Worm (Caenorhabditis elegans) whole organism, L4 larva: ENCODE data around the gene Y43F8B.17.

Experiments used
- F26F4.8 ChIP-seq: fragments of 200-800 bp; sonication (Bioruptor generic); conservative IDR thresholded peaks from 2 replicates; pipeline ENCODE4 v1.3.6; 2022; ENCODE audit warnings: missing genetic modification characterization, missing compliant biosample characterization
- F49E8.2 ChIP-seq: sonication (generic microtip); optimal IDR thresholded peaks from 2 replicates; lab custom pipeline; 2016; ENCODE audit warnings: missing compliant biosample characterization, mild to moderate bottlenecking, missing genetic modification characterization, borderline replicate concordance
- T20F7.1 ChIP-seq: fragments of 200-800 bp; sonication (Bioruptor generic); optimal IDR thresholded peaks from 2 replicates; lab custom pipeline; 2018; ENCODE audit warnings: mild to moderate bottlenecking, missing genetic modification characterization, missing compliant biosample characterization
- T26A8.4 ChIP-seq: fragments of 200-800 bp; sonication (Bioruptor generic); IDR thresholded peaks from 2 replicates; pipeline ENCODE4 v1.3.6; 2022; ENCODE audit warnings: missing genetic modification characterization, missing compliant biosample characterization
- Y105C5A.15 ChIP-seq: fragments of 200-800 bp; sonication (Bioruptor generic); IDR thresholded peaks from 2 replicates; pipeline ENCODE4 v1.3.6; 2022; ENCODE audit warnings: missing genetic modification characterization, missing compliant biosample characterization
- Y48G9A.11 ChIP-seq: fragments of 200-800 bp; sonication (Bioruptor generic); IDR thresholded peaks from 2 replicates; pipeline ENCODE4 v1.3.6; 2022; ENCODE audit warnings: missing genetic modification reagents, missing genetic modification characterization, missing compliant biosample characterization
- Y5F2A.4 ChIP-seq: fragments of 200-800 bp; sonication (Bioruptor generic); optimal IDR thresholded peaks from 2 replicates; lab custom pipeline; 2018; ENCODE audit warnings: mild to moderate bottlenecking, missing genetic modification characterization, missing compliant biosample characterization
- Y75B8A.6 ChIP-seq: fragments of 200-800 bp; sonication (Bioruptor generic); IDR thresholded peaks from 2 replicates; pipeline ENCODE4 v1.3.6; 2022; ENCODE audit warnings: missing genetic modification reagents, missing genetic modification characterization, missing compliant biosample characterization
- ZK337.2 ChIP-seq: fragments of 200-800 bp; sonication (Bioruptor generic); IDR thresholded peaks from 2 replicates; pipeline ENCODE4 v1.3.6; 2022; ENCODE audit warnings: missing genetic modification reagents, missing genetic modification characterization, missing compliant biosample characterization
- ZK546.5 ChIP-seq, 2 experiments: sonication (generic microtip); optimal IDR thresholded peaks; 2 replicates each; lab custom pipeline; 2017; ENCODE audit warnings: missing biosample characterization in 2 of 2, missing genetic modification characterization in 2 of 2
- aha-1 ChIP-seq: fragments of 150-350 bp; peaks from one replicate; lab custom pipeline; 2014; ENCODE audit warnings: missing biosample characterization, missing genetic modification characterization
- ama-1 ChIP-seq: fragments of 150-350 bp; optimal IDR thresholded peaks from 2 replicates; lab custom pipeline; 2014; ENCODE audit warnings: inconsistent platforms, mixed read lengths
- arid-1 ChIP-seq: fragments of 200-800 bp; sonication (Bioruptor generic); conservative IDR thresholded peaks from 2 replicates; pipeline ENCODE4 v1.3.6; 2022; ENCODE audit warnings: missing genetic modification reagents, missing genetic modification characterization, missing compliant biosample characterization
- ceh-20 ChIP-seq: fragments of 200-800 bp; sonication (Bioruptor generic); IDR thresholded peaks from 2 replicates; pipeline ENCODE4 v1.3.6; 2022; ENCODE audit warnings: missing genetic modification reagents, missing genetic modification characterization, missing compliant biosample characterization
- ceh-32 ChIP-seq: sonication (generic microtip); optimal IDR thresholded peaks from 2 replicates; lab custom pipeline; 2016; ENCODE audit warnings: mild to moderate bottlenecking, missing genetic modification characterization, missing compliant biosample characterization; ENCODE audit not compliant: poor library complexity
- ctbp-1 ChIP-seq: fragments of 200-800 bp; sonication (Bioruptor generic); IDR thresholded peaks from 2 replicates; pipeline ENCODE4 v1.3.6; 2022; ENCODE audit warnings: missing genetic modification reagents, missing genetic modification characterization, missing compliant biosample characterization
- daf-12 ChIP-seq: fragments of 150-350 bp; optimal IDR thresholded peaks from 2 replicates; lab custom pipeline; 2014; ENCODE audit warnings: missing biosample characterization, missing genetic modification reagents, missing genetic modification characterization
- daf-16 ChIP-seq, 3 experiments: sonication (generic microtip); optimal IDR thresholded peaks; 2 replicates each; lab custom pipeline; 2016 to 2017; ENCODE audit warnings: missing genetic modification characterization in 3 of 3, missing genetic modification reagents in 3 of 3, mild to moderate bottlenecking in 2 of 3, missing compliant biosample characterization in 2 of 3, missing biosample characterization in 1 of 3, moderate library complexity in 1 of 3
- dmd-8 ChIP-seq: fragments of 200-800 bp; sonication (Bioruptor generic); IDR thresholded peaks from 2 replicates; pipeline ENCODE4 v1.3.6; 2022; ENCODE audit warnings: missing genetic modification characterization, missing compliant biosample characterization
- duxl-1 ChIP-seq: sonication (generic microtip); optimal IDR thresholded peaks from 2 replicates; lab custom pipeline; 2016; ENCODE audit warnings: mild to moderate bottlenecking, missing genetic modification characterization, moderate library complexity, missing compliant biosample characterization; ENCODE audit not compliant: poor library complexity
- dve-1 ChIP-seq: sonication (generic microtip); optimal IDR thresholded peaks from 2 replicates; lab custom pipeline; 2017; ENCODE audit warnings: antibody characterized with exemption, mild to moderate bottlenecking, missing genetic modification characterization, missing compliant biosample characterization; ENCODE audit not compliant: insufficient read depth
- egl-27 ChIP-seq: sonication (generic microtip); optimal IDR thresholded peaks from 3 replicates; lab custom pipeline; 2017; ENCODE audit warnings: missing biosample characterization, missing genetic modification reagents, missing genetic modification characterization
- egl-43 ChIP-seq: fragments of 200-800 bp; sonication (Bioruptor generic); IDR thresholded peaks from 2 replicates; pipeline ENCODE4 v1.3.6; 2022; ENCODE audit warnings: missing genetic modification reagents, missing genetic modification characterization, missing compliant biosample characterization
- hif-1 ChIP-seq, 2 experiments: sonication (generic microtip); optimal IDR thresholded peaks; 2 replicates each; lab custom pipeline; 2016 to 2017; ENCODE audit warnings: missing compliant biosample characterization in 2 of 2, missing genetic modification characterization in 2 of 2, missing genetic modification reagents in 2 of 2, missing genotype in 2 of 2, mild to moderate bottlenecking in 1 of 2
- hlh-30 ChIP-seq: sonication (generic microtip); optimal IDR thresholded peaks from 2 replicates; lab custom pipeline; 2017; ENCODE audit warnings: antibody characterized with exemption, mild to moderate bottlenecking, missing genetic modification characterization, missing compliant biosample characterization; ENCODE audit not compliant: insufficient read depth
- lin-1 ChIP-seq: fragments of 200-800 bp; sonication (Bioruptor generic); IDR thresholded peaks from 2 replicates; pipeline ENCODE4 v1.3.6; 2022; ENCODE audit warnings: missing genetic modification reagents, missing genetic modification characterization, missing compliant biosample characterization
- lin-15B ChIP-seq: fragments of 150-350 bp; sonication (generic microtip); optimal IDR thresholded peaks from 3 replicates; lab custom pipeline; 2014; ENCODE audit warnings: missing biosample characterization, missing genetic modification characterization
- lin-29 ChIP-seq: fragments of 200-800 bp; sonication (Bioruptor generic); IDR thresholded peaks from 2 replicates; pipeline ENCODE4 v1.3.6; 2022; ENCODE audit warnings: missing genetic modification reagents, missing genetic modification characterization, missing compliant biosample characterization
- madf-9 ChIP-seq: fragments of 200-800 bp; sonication (Bioruptor generic); conservative IDR thresholded peaks from 2 replicates; pipeline ENCODE4 v1.3.6; 2022; ENCODE audit warnings: missing genetic modification reagents, missing genetic modification characterization, missing compliant biosample characterization
- mdl-1 ChIP-seq, 2 experiments: fragments of 150-350 bp in 1 of 2; sonication (generic microtip) in 1 of 2; optimal IDR thresholded peaks; 2 replicates each; lab custom pipeline; 2014 to 2017; ENCODE audit warnings: missing biosample characterization in 2 of 2, missing genetic modification characterization in 2 of 2
- mdt-29 ChIP-seq: fragments of 200-800 bp; sonication (Bioruptor generic); IDR thresholded peaks from 2 replicates; pipeline ENCODE4 v1.3.6; 2022; ENCODE audit warnings: missing genetic modification reagents, missing genetic modification characterization, missing compliant biosample characterization
- mep-1 ChIP-seq: fragments of 150-350 bp; sonication (generic microtip); optimal IDR thresholded peaks from 3 replicates; lab custom pipeline; 2014; ENCODE audit warnings: missing biosample characterization, missing genetic modification characterization
- mxl-3 ChIP-seq: fragments of 200-800 bp; sonication (Bioruptor generic); optimal IDR thresholded peaks from 2 replicates; lab custom pipeline; 2018; ENCODE audit warnings: mild to moderate bottlenecking, missing genetic modification characterization, missing compliant biosample characterization
- nhr-102 ChIP-seq: sonication (generic microtip); optimal IDR thresholded peaks from 2 replicates; lab custom pipeline; 2016; ENCODE audit warnings: mild to moderate bottlenecking, missing genetic modification characterization, moderate library complexity, missing compliant biosample characterization
- nhr-25 ChIP-seq: sonication (generic microtip); optimal IDR thresholded peaks from 2 replicates; lab custom pipeline; 2017; ENCODE audit warnings: missing genetic modification characterization, mild to moderate bottlenecking, missing compliant biosample characterization, antibody characterized with exemption, moderate library complexity, borderline replicate concordance; ENCODE audit not compliant: insufficient read depth
- nhr-41 ChIP-seq: fragments of 200-800 bp; sonication (Bioruptor generic); IDR thresholded peaks from 2 replicates; pipeline ENCODE4 v1.3.6; 2022; ENCODE audit warnings: missing genetic modification reagents, missing genetic modification characterization, missing compliant biosample characterization
- nhr-77 ChIP-seq: fragments of 150-350 bp; optimal IDR thresholded peaks from 2 replicates; lab custom pipeline; 2014; ENCODE audit warnings: missing biosample characterization, missing genetic modification characterization
- sdz-12 ChIP-seq: fragments of 200-800 bp; sonication (Bioruptor generic); optimal IDR thresholded peaks from 2 replicates; lab custom pipeline; 2018; ENCODE audit warnings: mild to moderate bottlenecking, missing genetic modification characterization, missing compliant biosample characterization
- snpc-1.2 ChIP-seq: fragments of 200-800 bp; sonication (Bioruptor generic); IDR thresholded peaks from 2 replicates; pipeline ENCODE4 v1.3.6; 2022; ENCODE audit warnings: missing genetic modification reagents, missing genetic modification characterization, missing compliant biosample characterization
- spr-3 ChIP-seq: fragments of 200-800 bp; sonication (Bioruptor generic); optimal IDR thresholded peaks from 2 replicates; lab custom pipeline; 2018; ENCODE audit warnings: mild to moderate bottlenecking, missing genetic modification characterization, missing compliant biosample characterization
- tra-1 ChIP-seq: fragments of 200-800 bp; sonication (Bioruptor generic); IDR thresholded peaks from 2 replicates; pipeline ENCODE4 v1.3.6; 2022; ENCODE audit warnings: missing genetic modification reagents, missing genetic modification characterization, missing compliant biosample characterization
- unc-62 ChIP-seq, 3 experiments: fragments of 150-350 bp in 1 of 3; sonication (generic microtip); optimal IDR thresholded peaks in 2 of 3; peaks in 1 of 3; 1 replicate in 1 of 3; 2 replicates in 2 of 3; lab custom pipeline; 2014 to 2017; ENCODE audit warnings: missing biosample characterization in 3 of 3, missing genetic modification characterization in 3 of 3, missing genetic modification reagents in 3 of 3, missing genotype in 1 of 3
- vab-7 ChIP-seq: fragments of 200-800 bp; sonication (Bioruptor generic); IDR thresholded peaks from 2 replicates; pipeline ENCODE4 v1.3.6; 2022; ENCODE audit warnings: missing genetic modification reagents, missing genetic modification characterization, missing compliant biosample characterization
- zfp-3 ChIP-seq: fragments of 200-800 bp; sonication (Bioruptor generic); conservative IDR thresholded peaks from 2 replicates; pipeline ENCODE4 v1.3.6; 2022; ENCODE audit warnings: missing genetic modification reagents, missing genetic modification characterization, missing compliant biosample characterization
- ztf-11 ChIP-seq: fragments of 150-350 bp; optimal IDR thresholded peaks from 2 replicates; lab custom pipeline; 2014; ENCODE audit warnings: missing biosample characterization, missing genetic modification characterization

Gene Y43F8B.17

ce11 chrV:19519511-19519934, 35.0 kb downstream of the Y43F8B.17 start (continued):
- TF ChIP-seq F26F4.8 (GFP tag; lab: Robert Waterston, UW) (no peak), duxl-1 (tag; lab: Kevin White, UChicago) (peak; percentile 29), daf-12 (tag; lab: Kevin White, UChicago) (no peak), F49E8.2 (tag; lab: Kevin White, UChicago) (no peak), Y105C5A.15 (GFP tag; lab: Robert Waterston, UW) (peak; percentile 80; the same call in 1 of the 2 replicates), spr-3 (GFP tag; lab: Kevin White, UChicago) (peak; percentile 33), ceh-20 (GFP tag; lab: Robert Waterston, UW) (peak; percentile 73), lin-1 (GFP tag; lab: Robert Waterston, UW) (peak; percentile 64; the same call in 1 of the 2 replicates), hlh-30 (tag; lab: Kevin White, UChicago) (no peak), dve-1 (tag; lab: Kevin White, UChicago) (no peak), nhr-25 (tag; lab: Kevin White, UChicago) (no peak), zfp-3 (GFP tag; lab: Robert Waterston, UW) (peak; percentile 81; the same call in 1 of the 2 replicates), unc-62 (GFP tag; optimal IDR thresholded peaks at IDR 0.05 in 1 of 2; lab: Kevin White, UChicago) (no peak), unc-62 (tag; optimal IDR thresholded peaks at IDR 0.05; lab: Kevin White, UChicago) (no peak), mep-1 (no peak), nhr-102 (tag; lab: Kevin White, UChicago) (peak; percentile 45), egl-27 (tag; lab: Kevin White, UChicago) (no peak), ceh-32 (tag; lab: Kevin White, UChicago) (no peak)

ce11 chrV:19520130-19520529, 35.6 kb downstream of the Y43F8B.17 start:
- TF ChIP-seq egl-43 (peak; percentile 67), Y75B8A.6 (GFP tag; lab: Robert Waterston, UW) (peak; percentile 81; the same call in 1 of the 2 replicates), snpc-1.2 (GFP tag; lab: Robert Waterston, UW) (peak; percentile 71), mdl-1 (tag; optimal IDR thresholded peaks at IDR 0.05; lab: Kevin White, UChicago) (no peak), ZK546.5 (tag; optimal IDR thresholded peaks at IDR 0.05; lab: Kevin White, UChicago) (no peak), hif-1 (tag; optimal IDR thresholded peaks at IDR 0.05; lab: Kevin White, UChicago) (peak in 1 of 2 experiments; percentile 10), mxl-3 (GFP tag; lab: Kevin White, UChicago) (peak; percentile 41), zfp-3 (GFP tag; lab: Robert Waterston, UW) (0 out of 2 replicates have a peak, but pooled peaks have one; percentile 23), F26F4.8 (GFP tag; lab: Robert Waterston, UW) (0 out of 2 replicates have a peak, but pooled peaks have one; percentile 21), mdt-29 (GFP tag; lab: Robert Waterston, UW) (0 out of 2 replicates have a peak, but pooled peaks have one; percentile 40), nhr-77 (no peak), vab-7 (GFP tag; lab: Robert Waterston, UW) (peak; percentile 36; the same call in 1 of the 2 replicates), madf-9 (GFP tag; lab: Robert Waterston, UW) (0 out of 2 replicates have a peak, but pooled peaks have one; percentile 33), ZK337.2 (GFP tag; lab: Robert Waterston, UW) (0 out of 2 replicates have a peak, but pooled peaks have one; percentile 4), aha-1 (tag; lab: Kevin White, UChicago) (no peak), dmd-8 (peak; percentile 82; the same call in 1 of the 2 replicates), Y48G9A.11 (GFP tag; lab: Robert Waterston, UW) (peak; percentile 61; the same call in 1 of the 2 replicates), spr-3 (GFP tag; lab: Kevin White, UChicago) (peak; percentile 27), T26A8.4 (GFP tag; lab: Robert Waterston, UW) (no peak; the same call in 1 of the 2 replicates), lin-15B (tag; lab: Kevin White, UChicago) (no peak), ama-1 (lab: Kevin White, UChicago) (peak; percentile 15), sdz-12 (peak; percentile 67), T20F7.1 (GFP tag; lab: Kevin White, UChicago) (no peak), nhr-41 (peak; percentile 49; the same call in 1 of the 2 replicates), Y5F2A.4 (GFP tag; lab: Kevin White, UChicago) (peak; percentile 51), tra-1 (0 out of 2 replicates have a peak, but pooled peaks have one; percentile 23), lin-29 (GFP tag; lab: Robert Waterston, UW) (peak; percentile 72; the same call in 1 of the 2 replicates), lin-1 (GFP tag; lab: Robert Waterston, UW) (no peak), daf-16 (GFP tag; optimal IDR thresholded peaks at IDR 0.05; lab: Kevin White, UChicago) (no peak), daf-16 (tag; optimal IDR thresholded peaks at IDR 0.05; lab: Kevin White, UChicago) (peak; percentile 10), arid-1 (GFP tag; lab: Robert Waterston, UW) (peak; percentile 50; the same call in 1 of the 2 replicates), ctbp-1 (GFP tag; lab: Robert Waterston, UW) (peak; percentile 58), ztf-11 (no peak)
